Fruit fly (Drosophila melanogaster) whole organism: ENCODE data around the gene CG17110.

ENCODE experiments used
- CG8478 ChIP-seq: fragments of >200 bp; optimal IDR thresholded peaks from 2 replicates; lab custom pipeline; 2018; ENCODE audit warnings: inconsistent platforms
- Dll ChIP-seq: fragments of >200 bp; optimal IDR thresholded peaks from 2 replicates; lab custom pipeline; 2017
- pan ChIP-seq: fragments of >200 bp; optimal IDR thresholded peaks from 2 replicates; lab custom pipeline; 2017
- psq ChIP-seq: fragments of >200 bp; optimal IDR thresholded peaks from 2 replicates; lab custom pipeline; 2017

DNA sequence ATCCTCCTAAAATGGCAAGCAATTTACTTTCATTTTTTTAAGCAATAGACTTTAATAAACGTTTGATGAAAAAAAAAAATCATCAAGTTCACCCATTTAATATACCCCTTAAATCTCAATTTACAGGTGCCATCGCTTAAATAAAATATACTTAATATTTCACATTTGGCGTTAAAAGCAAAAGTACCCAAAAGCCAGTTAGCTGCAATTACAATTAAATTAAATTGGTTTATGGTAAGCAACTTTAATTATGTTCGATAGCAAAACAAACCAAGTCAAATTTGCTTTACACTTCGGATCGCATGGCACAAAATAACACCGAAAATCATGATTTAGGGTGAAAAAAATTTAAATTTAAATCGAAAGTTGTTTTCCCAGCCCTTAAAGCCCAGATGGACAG, 49.6 kb upstream of the CG17110 start, which contains the start of gene CG13838:
- no peak for TF ChIP-seq CG8478 (lab: Kevin White, UChicago)
- no peak for TF ChIP-seq Dll (lab: Kevin White, UChicago)
- TF ChIP-seq pan (lab: Kevin White, UChicago): no peak
- no peak for TF ChIP-seq psq (lab: Kevin White, UChicago)
